Fruit fly (Drosophila melanogaster) S2 (cell line): ENCODE data around the gene CG11131.

Experiments used
- CG8478 ChIP-seq: fragments of >200 bp; optimal IDR thresholded peaks from 2 replicates; lab custom pipeline; 2018
- CTCF ChIP-seq, 2 experiments: fragments of >200 bp; optimal IDR thresholded peaks; 2 replicates each; lab custom pipeline; 2018

The CG11131 gene

dm6 chr3L:22909914-22910541 is 11.5 kb downstream of the CG11131 start, which contains the start of gene CG12768:
CG12768 (plus strand) TSS chr3L:22910491.
- TF ChIP-seq CTCF (optimal IDR thresholded peaks at IDR 0.05; lab: Kevin White, UChicago) (no peak), CG8478 (lab: Kevin White, UChicago) (no peak)

- peak; percentile 87 to 90 for TF ChIP-seq CTCF (optimal IDR thresholded peaks at IDR 0.05; lab: Kevin White, UChicago)
- no peak for TF ChIP-seq CG8478 (lab: Kevin White, UChicago)
Measured at dm6 chr3L:22940249-22940648, 41.7 kb downstream of the CG11131 start.

dm6 chr3L:22943484-22943883 is 44.9 kb downstream of the CG11131 start:
- TF ChIP-seq CG8478 (lab: Kevin White, UChicago) (no peak), CTCF (optimal IDR thresholded peaks at IDR 0.05; lab: Kevin White, UChicago) (no peak)

- TF ChIP-seq CG8478 (lab: Kevin White, UChicago) (no peak), CTCF (optimal IDR thresholded peaks at IDR 0.05; lab: Kevin White, UChicago) (no peak)
Measured at dm6 chr3L:22944493-22944892, 45.9 kb downstream of the CG11131 start.

dm6 chr3L:22945264-22945941 is 46.9 kb downstream of the CG11131 start, which contains the start of gene Mes2:
Mes2 (plus strand) TSS chr3L:22945657.
- TF ChIP-seq CTCF (optimal IDR thresholded peaks at IDR 0.05; lab: Kevin White, UChicago) (no peak), CG8478 (lab: Kevin White, UChicago) (no peak)

dm6 chr3L:22947993-22948954 is 49.7 kb downstream of the CG11131 start:
- no peak for TF ChIP-seq CG8478 (lab: Kevin White, UChicago)
